Fruit fly (Drosophila melanogaster) whole organism, embryonic: ENCODE data around the gene Nf-YA.
A peak's percentile ranks its signal among the peaks of the same experiment; 100 is the strongest.

Experiments
- CG10462 ChIP-seq: fragments of 200-800 bp; sonication (Bioruptor generic); optimal IDR thresholded peaks from 2 replicates; lab custom pipeline; 2016; ENCODE audit warnings: missing biosample characterization, missing genetic modification characterization
- CG12219 ChIP-seq: fragments of 200-800 bp; sonication (Bioruptor generic); optimal IDR thresholded peaks from 3 replicates; lab custom pipeline; 2018; ENCODE audit warnings: missing biosample characterization, mild to moderate bottlenecking, missing genetic modification characterization
- CG1529 ChIP-seq: fragments of 200-800 bp; sonication (Bioruptor generic); optimal IDR thresholded peaks from 3 replicates; lab custom pipeline; 2018; ENCODE audit warnings: missing biosample characterization, missing genetic modification characterization
- CG17912 ChIP-seq: fragments of 200-800 bp; sonication (Bioruptor generic); optimal IDR thresholded peaks from 2 replicates; lab custom pipeline; 2018; ENCODE audit warnings: missing biosample characterization, mild to moderate bottlenecking, missing genetic modification characterization
- CG2129 ChIP-seq: fragments of 200-800 bp; sonication (Bioruptor generic); IDR thresholded peaks from 2 replicates; pipeline ENCODE4 v1.3.6; 2022; ENCODE audit warnings: missing biosample characterization, missing genetic modification characterization; ENCODE audit not compliant: partially characterized antibody
- CG2889 ChIP-seq: fragments of 200-800 bp; sonication (Bioruptor generic); IDR thresholded peaks from 3 replicates; pipeline ENCODE4 v1.3.6; 2022; ENCODE audit warnings: missing biosample characterization, missing genetic modification characterization
- CG31388 ChIP-seq: fragments of 200-800 bp; sonication (Bioruptor generic); optimal IDR thresholded peaks from 2 replicates; lab custom pipeline; 2016; ENCODE audit warnings: missing biosample characterization, missing genetic modification characterization
- CG4328 ChIP-seq: fragments of 200-800 bp; sonication (Bioruptor generic); optimal IDR thresholded peaks from 3 replicates; lab custom pipeline; 2017; ENCODE audit warnings: missing biosample characterization, missing genetic modification reagents, missing genetic modification characterization
- CG6683 ChIP-seq: fragments of 200-800 bp; sonication (Bioruptor generic); optimal IDR thresholded peaks from 2 replicates; lab custom pipeline; 2017; ENCODE audit warnings: missing biosample characterization, mild to moderate bottlenecking, missing genetic modification characterization, missing genetic modification reagents
- CG6854 ChIP-seq: fragments of 200-800 bp; sonication (Bioruptor generic); optimal IDR thresholded peaks from 3 replicates; lab custom pipeline; 2017; ENCODE audit warnings: missing biosample characterization, mild to moderate bottlenecking, missing genetic modification characterization
- CG7271 ChIP-seq: fragments of 200-800 bp; sonication (Bioruptor generic); optimal IDR thresholded peaks from 2 replicates; lab custom pipeline; 2018; ENCODE audit warnings: missing biosample characterization, mild to moderate bottlenecking, missing genetic modification characterization, moderate library complexity
- CG7987 ChIP-seq: fragments of 200-800 bp; sonication (Bioruptor generic); optimal IDR thresholded peaks from 2 replicates; lab custom pipeline; 2018; ENCODE audit warnings: missing biosample characterization, mild to moderate bottlenecking, missing genetic modification characterization, moderate library complexity
- HLHmδ ChIP-seq: fragments of 200-800 bp; sonication (Bioruptor generic); optimal IDR thresholded peaks from 2 replicates; lab custom pipeline; 2018; ENCODE audit warnings: missing biosample characterization, mild to moderate bottlenecking, missing genetic modification characterization, moderate library complexity
- HmgZ ChIP-seq: fragments of 200-800 bp; sonication (Bioruptor generic); optimal IDR thresholded peaks from 2 replicates; lab custom pipeline; 2018; ENCODE audit warnings: missing biosample characterization, mild to moderate bottlenecking, missing genetic modification characterization
- Kr ChIP-seq: fragments of 200-800 bp; sonication (Bioruptor generic); optimal IDR thresholded peaks from 2 replicates; lab custom pipeline; 2017; ENCODE audit warnings: missing biosample characterization, mild to moderate bottlenecking, missing genetic modification characterization
- Lim3 ChIP-seq: fragments of 200-800 bp; sonication (Bioruptor generic); IDR thresholded peaks from 2 replicates; pipeline ENCODE4 v1.3.6; 2022; ENCODE audit warnings: missing biosample characterization, missing genetic modification characterization
- Lpt ChIP-seq: fragments of >200 bp; optimal IDR thresholded peaks from 2 replicates; lab custom pipeline; 2018; ENCODE audit warnings: missing biosample characterization, missing genetic modification characterization
- Meics ChIP-seq: fragments of 200-800 bp; sonication (Bioruptor generic); optimal IDR thresholded peaks from 2 replicates; lab custom pipeline; 2017; ENCODE audit warnings: missing biosample characterization, mild to moderate bottlenecking, missing genetic modification characterization
- Mes4 ChIP-seq: fragments of 200-800 bp; sonication (Bioruptor generic); optimal IDR thresholded peaks from 2 replicates; lab custom pipeline; 2016; ENCODE audit warnings: missing biosample characterization, missing genetic modification characterization
- Nf-YA ChIP-seq: fragments of 200-800 bp; sonication (Bioruptor generic); IDR thresholded peaks from 2 replicates; pipeline ENCODE4 v1.3.6; 2022; ENCODE audit warnings: missing biosample characterization, missing genetic modification characterization
- NfI ChIP-seq: fragments of 200-800 bp; sonication (Bioruptor generic); optimal IDR thresholded peaks from 3 replicates; lab custom pipeline; 2018; ENCODE audit warnings: missing biosample characterization, mild to moderate bottlenecking, missing genetic modification characterization, moderate library complexity
- Ravus ChIP-seq: fragments of 200-800 bp; sonication (Bioruptor generic); IDR thresholded peaks from 2 replicates; pipeline ENCODE4 v1.3.6; 2022; ENCODE audit warnings: missing biosample characterization, missing genetic modification characterization
- Sox100B ChIP-seq: fragments of 200-800 bp; sonication (Bioruptor generic); optimal IDR thresholded peaks from 3 replicates; lab custom pipeline; 2018; ENCODE audit warnings: missing biosample characterization, mild to moderate bottlenecking, missing genetic modification characterization
- Sry-β ChIP-seq: fragments of 200-800 bp; sonication (Bioruptor generic); optimal IDR thresholded peaks from 2 replicates; lab custom pipeline; 2018; ENCODE audit warnings: missing biosample characterization, mild to moderate bottlenecking, missing genetic modification characterization, moderate library complexity
- Taf1 ChIP-seq: fragments of 200-800 bp; sonication (Bioruptor generic); IDR thresholded peaks from 2 replicates; pipeline ENCODE4 v1.3.6; 2022; ENCODE audit warnings: missing biosample characterization, missing genetic modification characterization
- Usf ChIP-seq: fragments of 200-800 bp; sonication (Bioruptor generic); optimal IDR thresholded peaks from 2 replicates; lab custom pipeline; 2017; ENCODE audit warnings: missing genotype, missing biosample characterization, missing genetic modification characterization
- ap ChIP-seq: fragments of 200-800 bp; sonication (Bioruptor generic); IDR thresholded peaks from 2 replicates; pipeline ENCODE4 v1.3.6; 2022; ENCODE audit warnings: missing biosample characterization, missing genetic modification characterization
- bigmax ChIP-seq: fragments of 200-800 bp; sonication (Bioruptor generic); optimal IDR thresholded peaks from 2 replicates; lab custom pipeline; 2018; ENCODE audit warnings: missing biosample characterization, mild to moderate bottlenecking, missing genetic modification characterization
- cas ChIP-seq: fragments of 200-800 bp; sonication (Bioruptor generic); IDR thresholded peaks from 2 replicates; pipeline ENCODE4 v1.3.6; 2022; ENCODE audit warnings: missing biosample characterization, missing genetic modification characterization
- dimm ChIP-seq: fragments of 200-800 bp; sonication (Bioruptor generic); IDR thresholded peaks from 2 replicates; pipeline ENCODE4 v1.3.6; 2022; ENCODE audit warnings: missing biosample characterization, missing genetic modification characterization
- exex ChIP-seq: fragments of 200-800 bp; sonication (Bioruptor generic); optimal IDR thresholded peaks from 4 replicates; lab custom pipeline; 2018; ENCODE audit warnings: missing biosample characterization, mild to moderate bottlenecking, missing genetic modification characterization, moderate library complexity
- fd3F ChIP-seq: fragments of 200-800 bp; sonication (Bioruptor generic); optimal IDR thresholded peaks from 2 replicates; lab custom pipeline; 2018; ENCODE audit warnings: missing biosample characterization, mild to moderate bottlenecking, missing genetic modification characterization, moderate library complexity
- fd64A ChIP-seq: fragments of 200-800 bp; sonication (Bioruptor generic); optimal IDR thresholded peaks from 3 replicates; lab custom pipeline; 2018; ENCODE audit warnings: missing biosample characterization, mild to moderate bottlenecking, missing genetic modification characterization
- fd96Cb ChIP-seq: fragments of 200-800 bp; sonication (Bioruptor generic); optimal IDR thresholded peaks from 2 replicates; lab custom pipeline; 2018; ENCODE audit warnings: missing biosample characterization, mild to moderate bottlenecking, missing genetic modification characterization, moderate library complexity
- gem ChIP-seq: fragments of 200-800 bp; sonication (Bioruptor generic); optimal IDR thresholded peaks from 2 replicates; lab custom pipeline; 2019; ENCODE audit warnings: missing biosample characterization, mild to moderate bottlenecking, missing genetic modification characterization, moderate library complexity
- grn ChIP-seq: fragments of 200-800 bp; sonication (Bioruptor generic); optimal IDR thresholded peaks from 3 replicates; lab custom pipeline; 2017; ENCODE audit warnings: missing biosample characterization, missing genetic modification characterization
- h ChIP-seq: fragments of >200 bp; optimal IDR thresholded peaks from 2 replicates; lab custom pipeline; 2017
- ham ChIP-seq: fragments of 200-800 bp; sonication (Bioruptor generic); IDR thresholded peaks from 2 replicates; pipeline ENCODE4 v1.3.6; 2022; ENCODE audit warnings: missing biosample characterization, missing genetic modification characterization
- insv ChIP-seq, 2 experiments: fragments of 200-800 bp; sonication (Bioruptor generic); optimal IDR thresholded peaks; 3 replicates each; lab custom pipeline; 2016 to 2018; ENCODE audit warnings: missing biosample characterization in 2 of 2, missing genetic modification characterization in 2 of 2
- kni ChIP-seq: fragments of 200-800 bp; sonication (Bioruptor generic); optimal IDR thresholded peaks from 3 replicates; lab custom pipeline; 2017; ENCODE audit warnings: mild to moderate bottlenecking, missing biosample characterization, missing genetic modification reagents, missing genetic modification characterization
- lbe ChIP-seq: fragments of 200-800 bp; sonication (Bioruptor generic); optimal IDR thresholded peaks from 2 replicates; lab custom pipeline; 2016; ENCODE audit warnings: missing biosample characterization, mild to moderate bottlenecking, missing genetic modification characterization
- luna ChIP-seq: fragments of 200-800 bp; sonication (Bioruptor generic); optimal IDR thresholded peaks from 2 replicates; lab custom pipeline; 2016; ENCODE audit warnings: missing biosample characterization, missing genetic modification characterization
- nmo ChIP-seq: fragments of 200-800 bp; sonication (Bioruptor generic); optimal IDR thresholded peaks from 2 replicates; lab custom pipeline; 2018; ENCODE audit warnings: missing biosample characterization, mild to moderate bottlenecking, missing genetic modification characterization, moderate library complexity
- org-1 ChIP-seq: fragments of 200-800 bp; sonication (Bioruptor generic); optimal IDR thresholded peaks from 2 replicates; lab custom pipeline; 2017; ENCODE audit warnings: missing biosample characterization, missing genetic modification characterization
- row ChIP-seq: fragments of 200-800 bp; sonication (Bioruptor generic); IDR thresholded peaks from 3 replicates; pipeline ENCODE4 v1.3.6; 2022; ENCODE audit warnings: missing biosample characterization, missing genetic modification characterization
- run ChIP-seq: fragments of 200-800 bp; sonication (Bioruptor generic); optimal IDR thresholded peaks from 3 replicates; lab custom pipeline; 2018; ENCODE audit warnings: missing biosample characterization, mild to moderate bottlenecking, missing genetic modification characterization
- sima ChIP-seq: fragments of 200-800 bp; sonication (Bioruptor generic); optimal IDR thresholded peaks from 2 replicates; lab custom pipeline; 2016; ENCODE audit warnings: missing biosample characterization, missing genetic modification characterization
- stwl ChIP-seq: fragments of 200-800 bp; sonication (Bioruptor generic); optimal IDR thresholded peaks from 3 replicates; lab custom pipeline; 2018; ENCODE audit warnings: missing biosample characterization, mild to moderate bottlenecking, missing genetic modification characterization, moderate library complexity
- tx ChIP-seq: fragments of 200-800 bp; sonication (Bioruptor generic); optimal IDR thresholded peaks from 2 replicates; lab custom pipeline; 2016; ENCODE audit warnings: missing biosample characterization, missing genetic modification characterization
- vvl ChIP-seq: fragments of 200-800 bp; sonication (Bioruptor generic); IDR thresholded peaks from 2 replicates; pipeline ENCODE4 v1.3.6; 2022; ENCODE audit warnings: missing biosample characterization, missing genetic modification characterization
- wdn ChIP-seq: fragments of 200-800 bp; sonication (Bioruptor generic); IDR thresholded peaks from 2 replicates; pipeline ENCODE4 v1.3.6; 2022; ENCODE audit warnings: missing biosample characterization, missing genetic modification characterization
- z ChIP-seq: fragments of 200-800 bp; sonication (Bioruptor generic); IDR thresholded peaks from 3 replicates; pipeline ENCODE4 v1.3.6; 2022; ENCODE audit warnings: missing biosample characterization, missing genetic modification characterization

Gene Nf-YA

DNA sequence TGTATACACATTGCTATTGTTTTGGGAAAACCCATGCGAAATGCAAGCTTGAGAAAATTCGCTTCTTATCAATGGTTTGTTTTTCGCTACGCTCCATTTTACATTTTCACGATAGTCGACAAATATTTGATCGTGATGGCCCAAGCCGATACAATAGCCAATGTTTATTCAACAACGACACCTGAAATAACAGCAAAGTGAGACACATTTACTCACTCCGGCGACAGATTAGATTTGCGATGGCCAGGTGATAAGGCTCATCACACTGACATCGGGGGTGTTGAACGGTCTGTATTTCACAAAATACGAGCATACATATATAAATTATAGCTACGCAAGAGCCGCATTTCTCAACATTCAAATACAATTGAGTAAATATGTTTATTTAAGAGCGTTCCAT, 44.9 kb downstream of the Nf-YA start (continued):
- TF ChIP-seq cas (GFP tag; lab: Robert Waterston, UW) (peak; percentile 64; the same call in 1 of the 2 replicates), kni (GFP tag; lab: Kevin White, UChicago) (peak; percentile 26), fd96Cb (no peak), CG6683 (GFP tag; lab: Kevin White, UChicago) (peak; percentile 81), NfI (GFP tag; lab: Kevin White, UChicago) (peak; percentile 38), Lpt (GFP tag; lab: Kevin White, UChicago) (no peak), ham (GFP tag; lab: Robert Waterston, UW) (peak; percentile 31; the same call in 1 of the 2 replicates), Sox100B (GFP tag; lab: Kevin White, UChicago) (peak; percentile 73), sima (GFP tag; lab: Kevin White, UChicago) (no peak), CG1529 (no peak), CG2129 (GFP tag; lab: Robert Waterston, UW) (no peak), HmgZ (peak; percentile 44), Meics (GFP tag; lab: Kevin White, UChicago) (peak; percentile 90), Mes4 (GFP tag; lab: Kevin White, UChicago) (no peak), exex (tag; lab: Kevin White, UChicago) (peak; percentile 79), Nf-YA (GFP tag; lab: Robert Waterston, UW) (0 out of 2 replicates have a peak, but pooled peaks have one; percentile 31), luna (GFP tag; lab: Kevin White, UChicago) (peak; percentile 82), run (tag; lab: Kevin White, UChicago) (no peak), CG6854 (GFP tag; lab: Kevin White, UChicago) (peak; percentile 82), row (no peak), Taf1 (no peak), dimm (no peak), fd64A (GFP tag; lab: Kevin White, UChicago) (peak; percentile 82), stwl (no peak), CG12219 (GFP tag; lab: Kevin White, UChicago) (peak; percentile 30), Kr (GFP tag; lab: Kevin White, UChicago) (peak; percentile 2), CG2889 (GFP tag; lab: Robert Waterston, UW) (no peak), insv (GFP tag; optimal IDR thresholded peaks at IDR 0.05; lab: Kevin White, UChicago) (no peak), fd3F (peak; percentile 50), bigmax (peak; percentile 27), gem (tag; lab: Kevin White, UChicago) (peak; percentile 47), grn (GFP tag; lab: Kevin White, UChicago) (peak; percentile 94), CG31388 (GFP tag; lab: Kevin White, UChicago) (no peak), Lim3 (no peak), z (GFP tag; lab: Robert Waterston, UW) (0 out of 3 replicates have a peak, but pooled peaks have one; percentile 53), wdn (GFP tag; lab: Robert Waterston, UW) (0 out of 2 replicates have a peak, but pooled peaks have one; percentile 28), org-1 (peak; percentile 80), CG10462 (GFP tag; lab: Kevin White, UChicago) (no peak), ap (GFP tag; lab: Robert Waterston, UW) (no peak), Sry-β (GFP tag; lab: Kevin White, UChicago) (no peak), tx (GFP tag; lab: Kevin White, UChicago) (no peak), Usf (GFP tag; lab: Kevin White, UChicago) (no peak), h (lab: Kevin White, UChicago) (no peak), CG7271 (peak; percentile 28), CG17912 (GFP tag; lab: Kevin White, UChicago) (peak; percentile 4), lbe (GFP tag; lab: Kevin White, UChicago) (peak; percentile 16), Ravus (no peak), CG7987 (GFP tag; lab: Kevin White, UChicago) (peak; percentile 94), HLHmδ (GFP tag; lab: Kevin White, UChicago) (peak; percentile 71), nmo (no peak), CG4328 (GFP tag; lab: Kevin White, UChicago) (peak; percentile 70), vvl (GFP tag; lab: Robert Waterston, UW) (no peak)
